Worm (Caenorhabditis elegans): ENCODE results near the gene C06B3.16.

ce11 chrV:13954056-13954455 lies 22.7 kb downstream of the C06B3.16 start, which contains the start of gene swt-6:
- TF ChIP-seq nfyb-1 (GFP tag; IDR thresholded peaks at IDR 0.05): no peak
- TF ChIP-seq pha-4 (tag; optimal IDR thresholded peaks at IDR 0.05): no peak
- no peak for TF ChIP-seq sea-2 (GFP tag; IDR thresholded peaks at IDR 0.05)
- no peak for TF ChIP-seq K12H6.12 (tag; optimal IDR thresholded peaks at IDR 0.05)
- TF ChIP-seq lsl-1 (GFP tag; optimal IDR thresholded peaks at IDR 0.05): no peak
